Worm (Caenorhabditis elegans): ENCODE results near the gene Y17D7C.1.
A peak's percentile ranks its signal among the peaks of the same experiment; 100 is the strongest.

Gene Y17D7C.1

DNA sequence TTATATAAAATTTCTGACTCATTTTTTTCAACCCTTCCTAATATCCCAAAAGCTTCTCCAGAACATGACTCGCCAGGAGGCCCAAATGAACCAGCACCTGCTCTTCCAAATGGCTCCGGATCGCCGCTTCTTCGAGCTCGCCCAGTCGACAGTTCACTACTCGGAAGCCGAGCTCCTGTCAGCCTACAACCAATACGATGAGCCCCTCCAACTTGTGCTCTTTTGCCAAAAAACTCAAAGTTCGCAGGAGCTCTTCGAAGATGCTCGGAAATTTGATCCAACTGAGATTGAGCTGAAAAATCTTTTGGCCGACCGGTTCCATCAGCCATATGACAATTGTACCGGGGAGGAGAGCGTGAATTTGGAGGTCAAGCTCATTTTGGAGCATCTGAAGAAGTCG lies 10.9 kb upstream of the Y17D7C.1 start:
- no peak for TF ChIP-seq lsy-12 (tag; optimal IDR thresholded peaks at IDR 0.05)

DNA sequence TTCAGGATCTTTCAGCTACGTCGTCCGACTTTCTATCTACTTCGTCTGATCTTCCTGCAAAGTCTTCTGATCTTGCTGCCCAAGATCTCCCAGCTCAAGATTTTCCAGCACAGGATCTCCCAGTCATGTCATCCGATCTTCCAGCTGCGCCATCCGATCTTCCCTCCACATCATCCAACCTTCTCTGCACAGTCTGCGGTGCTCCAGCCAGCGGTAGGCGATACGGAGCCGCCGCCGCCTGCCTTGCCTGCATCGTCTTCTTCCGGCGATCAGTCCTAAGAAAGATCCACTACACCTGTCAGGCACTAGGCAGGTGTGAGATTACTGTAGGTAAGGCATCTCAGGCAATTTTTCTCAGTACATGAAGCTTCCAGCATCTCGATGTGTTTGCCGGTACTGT lies 7.0 kb upstream of the Y17D7C.1 start, which contains the start of gene nhr-241:
Gene nhr-241 (plus strand): TSS at position 126 of the 400 bp plus-strand sequence.
- TF ChIP-seq ztf-11 (tag; optimal IDR thresholded peaks at IDR 0.05) (no peak), tbx-2 (tag; optimal IDR thresholded peaks at IDR 0.05) (no peak), nfya-1 (tag; optimal IDR thresholded peaks at IDR 0.05; ENCODE audit: insufficient read depth) (no peak), nhr-67 (tag; optimal IDR thresholded peaks at IDR 0.05) (no peak), ceh-82 (tag; optimal IDR thresholded peaks at IDR 0.05) (no peak), ztf-4 (tag; optimal IDR thresholded peaks at IDR 0.05) (no peak), ceh-28 (tag; optimal IDR thresholded peaks at IDR 0.05) (no peak), unc-62 (GFP tag; optimal IDR thresholded peaks at IDR 0.05) (no peak), hmg-11 (tag; optimal IDR thresholded peaks at IDR 0.05) (no peak), jun-1 (tag; optimal IDR thresholded peaks at IDR 0.05) (no peak), ZK546.5 (tag; optimal IDR thresholded peaks at IDR 0.05) (no peak), egl-27 (tag; optimal IDR thresholded peaks at IDR 0.05) (no peak), nhr-11 (tag; optimal IDR thresholded peaks at IDR 0.05) (no peak), elt-1 (tag; optimal IDR thresholded peaks at IDR 0.05) (no peak), unc-39 (tag; optimal IDR thresholded peaks at IDR 0.05) (no peak), aly-2 (tag; optimal IDR thresholded peaks at IDR 0.05) (no peak)

DNA sequence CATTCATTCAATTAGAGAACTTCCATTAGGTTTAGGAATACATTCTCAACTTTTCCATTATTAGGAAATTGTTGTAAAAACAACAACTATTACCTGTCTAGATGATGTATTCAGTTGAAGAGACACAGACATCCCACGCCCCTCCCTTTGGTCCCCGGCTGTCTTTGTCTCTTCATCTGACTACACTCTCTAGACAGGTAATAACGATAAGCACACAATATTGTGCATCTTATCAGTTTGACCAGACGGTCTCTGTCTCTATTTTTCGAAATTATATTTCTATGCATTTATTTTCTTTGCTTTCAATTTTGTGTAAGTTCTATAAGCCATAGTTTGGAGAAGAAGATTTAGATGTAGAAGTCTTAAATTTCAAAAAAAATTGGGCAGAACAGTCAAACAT lies 5.1 kb upstream of the Y17D7C.1 start, which contains the start of gene Y69H2.9:
Gene Y69H2.9 (plus strand): TSS at position 233 of the 400 bp plus-strand sequence.
- no peak for TF ChIP-seq nhr-12 (tag; optimal IDR thresholded peaks at IDR 0.05)
- TF ChIP-seq ceh-9 (tag; optimal IDR thresholded peaks at IDR 0.05): no peak
- TF ChIP-seq daf-12 (tag; optimal IDR thresholded peaks at IDR 0.05): no peak
- TF ChIP-seq pha-4 (tag; optimal IDR thresholded peaks at IDR 0.05): peak; percentile 17
- peak; percentile 59 for TF ChIP-seq pqm-1 (tag; optimal IDR thresholded peaks at IDR 0.05)
- no peak for TF ChIP-seq nhr-43 (tag; optimal IDR thresholded peaks at IDR 0.05; ENCODE audit: poor library complexity, severe bottlenecking)
- TF ChIP-seq elt-2 (tag; optimal IDR thresholded peaks at IDR 0.05): peak; percentile 90
- TF ChIP-seq nhr-28 (tag; optimal IDR thresholded peaks at IDR 0.05): no peak
- no peak for TF ChIP-seq ceh-82 (tag; optimal IDR thresholded peaks at IDR 0.05)
- no peak for TF ChIP-seq elt-3 (tag; optimal IDR thresholded peaks at IDR 0.05)
- no peak for TF ChIP-seq nhr-67 (tag; optimal IDR thresholded peaks at IDR 0.05)
- TF ChIP-seq nhr-77 (tag; optimal IDR thresholded peaks at IDR 0.05): no peak

DNA sequence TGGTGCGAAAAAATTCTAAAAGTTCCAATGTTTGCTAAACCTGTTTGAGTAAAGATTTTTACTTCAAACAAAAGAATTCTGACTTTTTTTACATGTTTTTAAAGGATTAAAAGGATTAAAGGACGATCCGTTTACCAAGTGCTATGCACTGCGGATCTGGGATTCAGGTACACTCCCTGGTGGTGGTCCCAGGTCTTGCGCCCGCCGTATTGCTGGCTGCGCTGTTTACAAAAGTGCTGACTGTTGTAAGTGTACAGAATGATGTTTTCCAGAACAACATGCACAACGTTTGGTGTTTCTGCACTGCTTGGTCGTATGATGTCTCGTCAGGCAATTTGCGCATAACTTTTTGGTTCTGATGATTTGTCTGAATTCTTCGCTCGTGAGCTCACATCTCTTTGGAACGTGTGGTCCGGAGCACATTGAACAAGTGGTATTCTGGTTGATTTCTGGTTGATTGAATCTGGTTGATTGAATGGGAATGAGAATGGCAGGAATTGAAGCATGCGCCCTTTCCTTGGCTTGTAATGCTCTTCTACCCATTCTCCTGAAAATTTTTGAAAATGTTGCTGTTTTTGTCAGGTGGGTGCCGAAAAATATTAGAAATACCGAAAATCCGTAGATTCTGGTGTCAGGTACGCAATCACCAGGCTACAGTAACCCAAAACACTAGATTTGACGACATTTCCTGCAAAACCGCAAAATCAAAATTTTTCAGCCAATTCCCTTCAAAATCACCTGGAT lies 879 bp upstream of the Y17D7C.1 start:
- TF ChIP-seq nhr-28 (tag; optimal IDR thresholded peaks at IDR 0.05) (no peak), fkh-2 (tag; optimal IDR thresholded peaks at IDR 0.05) (no peak), nhr-25 (tag; optimal IDR thresholded peaks at IDR 0.05) (no peak), jun-1 (tag; optimal IDR thresholded peaks at IDR 0.05) (no peak), ceh-9 (tag; optimal IDR thresholded peaks at IDR 0.05) (no peak), R02D3.7 (tag; optimal IDR thresholded peaks at IDR 0.05) (no peak), unc-39 (tag; optimal IDR thresholded peaks at IDR 0.05) (no peak), unc-62 (GFP tag; optimal IDR thresholded peaks at IDR 0.05) (no peak), tbx-2 (tag; optimal IDR thresholded peaks at IDR 0.05) (no peak), nhr-237 (tag; optimal IDR thresholded peaks at IDR 0.05) (no peak), mdl-1 (tag; optimal IDR thresholded peaks at IDR 0.05) (no peak), lin-15B (tag; optimal IDR thresholded peaks at IDR 0.05) (no peak), egl-5 (tag; optimal IDR thresholded peaks at IDR 0.05) (no peak), ztf-11 (tag; optimal IDR thresholded peaks at IDR 0.05) (no peak)

DNA sequence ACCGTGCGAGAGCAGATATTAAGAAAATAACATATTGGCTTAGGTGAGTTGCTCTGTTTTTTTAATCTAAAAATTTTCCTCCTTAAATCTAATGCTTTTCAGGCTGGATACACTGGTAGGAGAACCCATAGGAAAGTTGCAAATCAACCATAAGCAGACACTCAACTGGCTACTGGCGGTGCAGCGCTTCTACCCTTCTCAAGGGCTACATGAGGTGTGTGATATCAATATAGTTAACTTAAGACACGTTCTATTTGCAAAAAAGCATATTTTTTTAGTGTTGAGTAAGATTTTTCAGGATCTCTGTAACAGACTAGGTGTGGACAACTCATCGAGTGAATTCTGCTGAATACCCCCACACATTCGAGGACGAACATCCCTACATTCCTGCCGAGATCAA lies 1.6 kb downstream of the Y17D7C.1 start:
- TF ChIP-seq nfya-1 (tag; optimal IDR thresholded peaks at IDR 0.05; ENCODE audit: insufficient read depth) (no peak), nhr-76 (tag; optimal IDR thresholded peaks at IDR 0.05) (no peak), lin-15B (tag; optimal IDR thresholded peaks at IDR 0.05) (no peak), mml-1 (tag; optimal IDR thresholded peaks at IDR 0.05) (no peak), elt-1 (tag; optimal IDR thresholded peaks at IDR 0.05) (no peak), pha-4 (tag; optimal IDR thresholded peaks at IDR 0.05) (no peak), R02D3.7 (tag; optimal IDR thresholded peaks at IDR 0.05) (no peak), egl-27 (tag; optimal IDR thresholded peaks at IDR 0.05) (no peak), nhr-43 (tag; optimal IDR thresholded peaks at IDR 0.05; ENCODE audit: poor library complexity, severe bottlenecking) (no peak), ceh-82 (tag; optimal IDR thresholded peaks at IDR 0.05) (no peak), elt-3 (tag; optimal IDR thresholded peaks at IDR 0.05) (no peak), ztf-4 (tag; optimal IDR thresholded peaks at IDR 0.05) (no peak), hmg-11 (tag; optimal IDR thresholded peaks at IDR 0.05) (no peak), eor-1 (tag; optimal IDR thresholded peaks at IDR 0.05) (no peak), nhr-28 (tag; optimal IDR thresholded peaks at IDR 0.05) (no peak), ama-1 (optimal IDR thresholded peaks at IDR 0.05) (no peak), nhr-11 (tag; optimal IDR thresholded peaks at IDR 0.05) (no peak), nhr-25 (tag; optimal IDR thresholded peaks at IDR 0.05) (no peak)
